Fruit fly (Drosophila melanogaster) whole organism, embryonic: ENCODE data around the gene uif.

Source experiments
- ATbp ChIP-seq: fragments of 200-800 bp; sonication (Bioruptor generic); optimal IDR thresholded peaks from 2 replicates; lab custom pipeline; 2017; ENCODE audit warnings: missing biosample characterization, mild to moderate bottlenecking, missing genetic modification characterization, missing genetic modification reagents
- Blimp-1 ChIP-seq: fragments of 200-800 bp; sonication (Bioruptor generic); optimal IDR thresholded peaks from 3 replicates; lab custom pipeline; 2018; ENCODE audit warnings: missing biosample characterization, missing genetic modification characterization, mild to moderate bottlenecking, moderate library complexity, missing genetic modification reagents
- CG11723 ChIP-seq: fragments of 200-800 bp; sonication (Bioruptor generic); optimal IDR thresholded peaks from 2 replicates; lab custom pipeline; 2017; ENCODE audit warnings: missing biosample characterization, mild to moderate bottlenecking, missing genetic modification characterization
- CG13424 ChIP-seq: fragments of 200-800 bp; sonication (Bioruptor generic); optimal IDR thresholded peaks from 2 replicates; lab custom pipeline; 2019; ENCODE audit warnings: missing biosample characterization, mild to moderate bottlenecking, missing genetic modification characterization, moderate library complexity
- CG13775 ChIP-seq: fragments of 200-800 bp; sonication (Bioruptor generic); optimal IDR thresholded peaks from 3 replicates; lab custom pipeline; 2017; ENCODE audit warnings: missing biosample characterization, mild to moderate bottlenecking, missing genetic modification characterization
- CG15479 ChIP-seq: fragments of 200-800 bp; sonication (Bioruptor generic); optimal IDR thresholded peaks from 3 replicates; lab custom pipeline; 2019; ENCODE audit warnings: missing biosample characterization, mild to moderate bottlenecking, missing genetic modification characterization, moderate library complexity
- CG16813 ChIP-seq: fragments of 200-800 bp; sonication (Bioruptor generic); IDR thresholded peaks from 3 replicates; pipeline ENCODE4 v1.3.6; 2022; ENCODE audit warnings: missing biosample characterization, missing genetic modification characterization; ENCODE audit not compliant: partially characterized antibody
- CG17186 ChIP-seq: fragments of 200-800 bp; sonication (Bioruptor generic); optimal IDR thresholded peaks from 3 replicates; lab custom pipeline; 2017; ENCODE audit warnings: missing biosample characterization, missing genetic modification reagents, missing genetic modification characterization
- CG2116 ChIP-seq: fragments of 200-800 bp; sonication (Bioruptor generic); optimal IDR thresholded peaks from 3 replicates; lab custom pipeline; 2018; ENCODE audit warnings: missing biosample characterization, mild to moderate bottlenecking, missing genetic modification characterization
- CG31224 ChIP-seq: fragments of 200-800 bp; sonication (Bioruptor generic); IDR thresholded peaks from 2 replicates; pipeline ENCODE4 v1.3.6; 2022; ENCODE audit warnings: missing biosample characterization, missing genetic modification characterization
- CG32532 ChIP-seq: fragments of 200-800 bp; sonication (Bioruptor generic); IDR thresholded peaks from 2 replicates; pipeline ENCODE4 v1.3.6; 2022; ENCODE audit warnings: missing biosample characterization, missing genetic modification characterization
- CG32767 ChIP-seq: fragments of 200-800 bp; sonication (Bioruptor generic); IDR thresholded peaks from 2 replicates; pipeline ENCODE4 v1.3.6; 2022; ENCODE audit warnings: missing biosample characterization, missing genetic modification characterization
- CG34376 ChIP-seq: fragments of 200-800 bp; sonication (Bioruptor generic); optimal IDR thresholded peaks from 2 replicates; lab custom pipeline; 2018; ENCODE audit warnings: missing biosample characterization, mild to moderate bottlenecking, missing genetic modification characterization
- CG43689 ChIP-seq: fragments of 200-800 bp; sonication (Bioruptor generic); IDR thresholded peaks from 2 replicates; pipeline ENCODE4 v1.3.6; 2022; ENCODE audit warnings: missing biosample characterization, missing genetic modification characterization
- CG4404 ChIP-seq: fragments of 200-800 bp; sonication (Bioruptor generic); IDR thresholded peaks from 2 replicates; pipeline ENCODE4 v1.3.6; 2022; ENCODE audit warnings: missing biosample characterization, missing genetic modification characterization
- CG6254 ChIP-seq: fragments of 200-800 bp; sonication (Bioruptor generic); optimal IDR thresholded peaks from 3 replicates; lab custom pipeline; 2017; ENCODE audit warnings: mild to moderate bottlenecking, missing biosample characterization, missing genetic modification reagents, missing genetic modification characterization
- CG6854 ChIP-seq: fragments of 200-800 bp; sonication (Bioruptor generic); optimal IDR thresholded peaks from 3 replicates; lab custom pipeline; 2017; ENCODE audit warnings: missing biosample characterization, mild to moderate bottlenecking, missing genetic modification characterization
- CG7372 ChIP-seq: fragments of 200-800 bp; sonication (Bioruptor generic); IDR thresholded peaks from 2 replicates; pipeline ENCODE4 v1.3.6; 2022; ENCODE audit warnings: missing biosample characterization, missing genetic modification characterization
- CG7745 ChIP-seq: fragments of 200-800 bp; sonication (Bioruptor generic); optimal IDR thresholded peaks from 2 replicates; lab custom pipeline; 2018; ENCODE audit warnings: missing biosample characterization, mild to moderate bottlenecking, missing genetic modification characterization, moderate library complexity
- CG7987 ChIP-seq: fragments of 200-800 bp; sonication (Bioruptor generic); optimal IDR thresholded peaks from 2 replicates; lab custom pipeline; 2018; ENCODE audit warnings: missing biosample characterization, mild to moderate bottlenecking, missing genetic modification characterization, moderate library complexity
- CG8281 ChIP-seq: fragments of 200-800 bp; sonication (Bioruptor generic); optimal IDR thresholded peaks from 2 replicates; lab custom pipeline; 2018; ENCODE audit warnings: missing biosample characterization, mild to moderate bottlenecking, missing genetic modification characterization, moderate library complexity
- CG8944 ChIP-seq: fragments of 200-800 bp; sonication (Bioruptor generic); optimal IDR thresholded peaks from 3 replicates; lab custom pipeline; 2016; ENCODE audit warnings: missing biosample characterization, missing genetic modification characterization
- CkIIα-i1 ChIP-seq: fragments of 200-800 bp; sonication (Bioruptor generic); IDR thresholded peaks from 2 replicates; pipeline ENCODE4 v1.3.6; 2022; ENCODE audit warnings: missing biosample characterization, missing genetic modification characterization
- HmgD ChIP-seq: fragments of 200-800 bp; sonication (Bioruptor generic); optimal IDR thresholded peaks from 3 replicates; lab custom pipeline; 2016; ENCODE audit warnings: missing biosample characterization, missing genetic modification characterization
- Hr51 ChIP-seq, 2 experiments: fragments of 200-800 bp; sonication (Bioruptor generic); optimal IDR thresholded peaks; 2 replicates in 1 of 2; 3 replicates in 1 of 2; lab custom pipeline; 2016 to 2018; ENCODE audit warnings: missing biosample characterization in 2 of 2, missing genetic modification characterization in 2 of 2, mild to moderate bottlenecking in 1 of 2, moderate library complexity in 1 of 2
- Lim3 ChIP-seq: fragments of 200-800 bp; sonication (Bioruptor generic); IDR thresholded peaks from 2 replicates; pipeline ENCODE4 v1.3.6; 2022; ENCODE audit warnings: missing biosample characterization, missing genetic modification characterization
- Pdp1 ChIP-seq, 2 experiments: fragments of 200-800 bp; sonication (Bioruptor generic); optimal IDR thresholded peaks; 3 replicates each; lab custom pipeline; 2016; ENCODE audit warnings: missing biosample characterization in 2 of 2, missing genetic modification characterization in 2 of 2, mild to moderate bottlenecking in 1 of 2, moderate library complexity in 1 of 2
- Scr ChIP-seq: fragments of 200-800 bp; sonication (Bioruptor generic); IDR thresholded peaks from 2 replicates; pipeline ENCODE4 v1.3.6; 2022; ENCODE audit warnings: missing biosample characterization, missing genetic modification characterization; ENCODE audit not compliant: partially characterized antibody
- Ssrp ChIP-seq: fragments of 200-800 bp; sonication (Bioruptor generic); optimal IDR thresholded peaks from 2 replicates; lab custom pipeline; 2018; ENCODE audit warnings: missing biosample characterization, mild to moderate bottlenecking, missing genetic modification characterization, moderate library complexity
- Xbp1 ChIP-seq: fragments of 200-800 bp; sonication (Bioruptor generic); optimal IDR thresholded peaks from 3 replicates; lab custom pipeline; 2016; ENCODE audit warnings: missing biosample characterization, mild to moderate bottlenecking, missing genetic modification characterization
- ara ChIP-seq: fragments of 200-800 bp; sonication (Bioruptor generic); IDR thresholded peaks from 2 replicates; pipeline ENCODE4 v1.3.6; 2022; ENCODE audit warnings: missing biosample characterization, missing genetic modification characterization
- chn ChIP-seq: fragments of 200-800 bp; sonication (Bioruptor generic); optimal IDR thresholded peaks from 2 replicates; lab custom pipeline; 2016; ENCODE audit warnings: missing biosample characterization, missing genetic modification characterization
- ci ChIP-seq: fragments of 200-800 bp; sonication (Bioruptor generic); IDR thresholded peaks from 3 replicates; pipeline ENCODE4 v1.3.6; 2022; ENCODE audit warnings: missing biosample characterization, missing genetic modification characterization
- crc ChIP-seq: fragments of 200-800 bp; sonication (Bioruptor generic); optimal IDR thresholded peaks from 2 replicates; lab custom pipeline; 2016; ENCODE audit warnings: missing biosample characterization, missing genetic modification characterization
- disco-r ChIP-seq: fragments of 200-800 bp; sonication (Bioruptor generic); optimal IDR thresholded peaks from 2 replicates; lab custom pipeline; 2016; ENCODE audit warnings: missing biosample characterization, missing genetic modification characterization
- grn ChIP-seq: fragments of 200-800 bp; sonication (Bioruptor generic); optimal IDR thresholded peaks from 3 replicates; lab custom pipeline; 2017; ENCODE audit warnings: missing biosample characterization, missing genetic modification characterization
- jing ChIP-seq: fragments of 200-800 bp; sonication (Bioruptor generic); optimal IDR thresholded peaks from 2 replicates; lab custom pipeline; 2018; ENCODE audit warnings: missing biosample characterization, mild to moderate bottlenecking, missing genetic modification characterization
- maf-S ChIP-seq: fragments of 200-800 bp; sonication (Bioruptor generic); optimal IDR thresholded peaks from 2 replicates; lab custom pipeline; 2016; ENCODE audit warnings: missing biosample characterization, missing genetic modification characterization
- mld ChIP-seq: fragments of 200-800 bp; sonication (Bioruptor generic); IDR thresholded peaks from 3 replicates; pipeline ENCODE4 v1.3.6; 2022; ENCODE audit warnings: missing biosample characterization, missing genetic modification characterization; ENCODE audit not compliant: partially characterized antibody
- oc ChIP-seq: fragments of 200-800 bp; sonication (Bioruptor generic); optimal IDR thresholded peaks from 2 replicates; lab custom pipeline; 2018; ENCODE audit warnings: missing biosample characterization, mild to moderate bottlenecking, missing genetic modification characterization, moderate library complexity
- otp ChIP-seq: fragments of 200-800 bp; sonication (Bioruptor generic); IDR thresholded peaks from 3 replicates; pipeline ENCODE4, ENCODE4 v1.3.6; 2022; ENCODE audit warnings: missing biosample characterization, missing genetic modification characterization
- psq ChIP-seq: fragments of 200-800 bp; sonication (Bioruptor generic); optimal IDR thresholded peaks from 2 replicates; lab custom pipeline; 2017; ENCODE audit warnings: missing biosample characterization, missing genetic modification characterization
- rib ChIP-seq: fragments of 200-800 bp; sonication (Bioruptor generic); IDR thresholded peaks from 2 replicates; pipeline ENCODE4 v1.3.6; 2022; ENCODE audit warnings: missing biosample characterization, missing genetic modification characterization
- sisA ChIP-seq: fragments of 200-800 bp; sonication (Bioruptor generic); IDR thresholded peaks from 2 replicates; pipeline ENCODE4 v1.3.6; 2022; ENCODE audit warnings: missing biosample characterization, missing genetic modification characterization
- tin ChIP-seq: fragments of 200-800 bp; sonication (Bioruptor generic); optimal IDR thresholded peaks from 3 replicates; lab custom pipeline; 2016; ENCODE audit warnings: missing biosample characterization, missing genetic modification characterization
- tio ChIP-seq: fragments of 200-800 bp; sonication (Bioruptor generic); optimal IDR thresholded peaks from 2 replicates; lab custom pipeline; 2017; ENCODE audit warnings: missing biosample characterization, missing genetic modification characterization, inconsistent platforms
- trem ChIP-seq: fragments of 200-800 bp; optimal IDR thresholded peaks from 3 replicates; lab custom pipeline; 2019; ENCODE audit warnings: missing biosample characterization, mild to moderate bottlenecking, missing genetic modification characterization, moderate library complexity
- usp ChIP-seq: fragments of >200 bp; optimal IDR thresholded peaks from 2 replicates; lab custom pipeline; 2017; ENCODE audit warnings: missing biosample characterization, missing genetic modification characterization
- vvl ChIP-seq: fragments of 200-800 bp; sonication (Bioruptor generic); IDR thresholded peaks from 2 replicates; pipeline ENCODE4 v1.3.6; 2022; ENCODE audit warnings: missing biosample characterization, missing genetic modification characterization

The uif gene

dm6 chr2L:7042150-7042811, 32.1 kb upstream of the uif start (continued):
- TF ChIP-seq grn (GFP tag; lab: Kevin White, UChicago) (no peak), CG6254 (no peak), CG8281 (tag; lab: Kevin White, UChicago) (no peak), CG16813 (peak; percentile 68), ci (peak; percentile 89), vvl (GFP tag; lab: Robert Waterston, UW) (peak; percentile 58), HmgD (peak; percentile 78), rib (GFP tag; lab: Robert Waterston, UW) (peak; percentile 47; the same call in 1 of the 2 replicates), CG32767 (GFP tag; lab: Robert Waterston, UW) (peak; percentile 27; the same call in 1 of the 2 replicates), psq (GFP tag; lab: Kevin White, UChicago) (no peak), CG6854 (no peak), CG17186 (GFP tag; lab: Kevin White, UChicago) (peak; percentile 83), disco-r (peak; percentile 65), oc (no peak), CG31224 (GFP tag; lab: Robert Waterston, UW) (0 out of 2 replicates have a peak, but pooled peaks have one; percentile 15), Lim3 (GFP tag; lab: Robert Waterston, UW) (no peak), CG4404 (GFP tag; lab: Robert Waterston, UW) (no peak), CG7745 (tag; lab: Kevin White, UChicago) (no peak), ATbp (no peak), sisA (GFP tag; lab: Robert Waterston, UW) (peak; percentile 57), CG7372 (GFP tag; lab: Robert Waterston, UW) (0 out of 2 replicates have a peak, but pooled peaks have one; percentile 27), maf-S (GFP tag; lab: Kevin White, UChicago) (no peak), Blimp-1 (GFP tag; lab: Kevin White, UChicago) (peak; percentile 9), tio (no peak), CG13775 (GFP tag; lab: Kevin White, UChicago) (peak; percentile 49), trem (tag; lab: Kevin White, UChicago) (peak; percentile 61), CG34376 (GFP tag; lab: Kevin White, UChicago) (peak; percentile 74), CG11723 (GFP tag; lab: Kevin White, UChicago) (peak; percentile 6), CkIIα-i1 (GFP tag; lab: Robert Waterston, UW) (no peak), crc (GFP tag; lab: Kevin White, UChicago) (no peak), mld (no peak), chn (GFP tag; lab: Kevin White, UChicago) (peak; percentile 45), CG15479 (no peak), CG7987 (GFP tag; lab: Kevin White, UChicago) (peak; percentile 84), otp (GFP tag; lab: Robert Waterston, UW) (peak; percentile 4; the same call in 1 of the 3 replicates), CG13424 (tag; lab: Kevin White, UChicago) (peak; percentile 30), jing (GFP tag; lab: Kevin White, UChicago) (no peak), Pdp1 (GFP tag; optimal IDR thresholded peaks at IDR 0.05; lab: Kevin White, UChicago) (peak; percentile 11 to 26), Hr51 (GFP tag; optimal IDR thresholded peaks at IDR 0.05; lab: Kevin White, UChicago) (peak; percentile 41 to 50), CG8944 (GFP tag; lab: Kevin White, UChicago) (peak; percentile 20), CG32532 (GFP tag; lab: Robert Waterston, UW) (peak; percentile 54), usp (GFP tag; lab: Kevin White, UChicago) (no peak), Xbp1 (peak; percentile 31), tin (GFP tag; lab: Kevin White, UChicago) (no peak), Scr (GFP tag; lab: Robert Waterston, UW) (peak; percentile 71), CG2116 (GFP tag; lab: Kevin White, UChicago) (peak; percentile 80), Ssrp (tag; lab: Kevin White, UChicago) (peak; percentile 38), ara (GFP tag; lab: Robert Waterston, UW) (peak; percentile 12; the same call in 1 of the 2 replicates), CG43689 (no peak)
